Worm (Caenorhabditis elegans): ENCODE results near the gene ugt-19.

ugt-19 gene

DNA sequence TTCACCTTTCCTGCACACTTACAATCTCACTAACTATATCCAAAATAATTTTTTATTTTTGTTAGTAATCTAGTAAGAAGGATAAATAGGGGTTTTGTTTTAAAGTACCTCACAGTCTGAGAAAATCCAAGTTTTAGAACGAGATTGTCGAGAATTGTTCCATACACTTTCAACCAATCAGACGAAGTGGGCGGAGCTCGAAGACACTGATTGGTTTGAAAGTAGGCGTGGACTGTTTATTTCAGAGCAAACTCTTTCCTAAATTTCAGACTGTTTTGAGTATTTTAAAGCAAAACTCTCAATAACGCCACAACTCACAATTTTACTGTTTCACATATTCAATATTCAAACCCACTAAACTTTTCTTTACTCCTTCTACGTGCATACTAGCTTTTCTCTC lies 8.7 kb downstream of the ugt-19 start:
- no peak for TF ChIP-seq swsn-7 (tag; optimal IDR thresholded peaks at IDR 0.05)
- no peak for TF ChIP-seq tbx-2 (tag; optimal IDR thresholded peaks at IDR 0.05)
- TF ChIP-seq unc-86 (tag; optimal IDR thresholded peaks at IDR 0.05) = no peak
- TF ChIP-seq nhr-77 (tag; optimal IDR thresholded peaks at IDR 0.05) = no peak
- no peak for TF ChIP-seq C04F5.9 (tag; optimal IDR thresholded peaks at IDR 0.05)
- TF ChIP-seq nhr-12 (tag; optimal IDR thresholded peaks at IDR 0.05) = no peak
- TF ChIP-seq F16B12.6 (tag; optimal IDR thresholded peaks at IDR 0.05) = no peak
- no peak for TF ChIP-seq vab-15 (tag; optimal IDR thresholded peaks at IDR 0.05)
- TF ChIP-seq efl-1 (optimal IDR thresholded peaks at IDR 0.05) = no peak
- TF ChIP-seq efl-1 (GFP tag; optimal IDR thresholded peaks at IDR 0.05 in 1 of 2) = no peak
- TF ChIP-seq isw-1 (GFP tag; IDR thresholded peaks at IDR 0.05) = no peak
- TF ChIP-seq ets-5 (GFP tag; IDR thresholded peaks at IDR 0.05) = no peak
- TF ChIP-seq lin-13 (GFP tag; optimal IDR thresholded peaks at IDR 0.05) = no peak
- TF ChIP-seq pqm-1 (tag; optimal IDR thresholded peaks at IDR 0.05) = no peak
- TF ChIP-seq mab-9 (GFP tag; IDR thresholded peaks at IDR 0.05) = no peak
- no peak for TF ChIP-seq sox-4 (tag; optimal IDR thresholded peaks at IDR 0.05)
- TF ChIP-seq mep-1 (tag; optimal IDR thresholded peaks at IDR 0.05) = no peak

DNA sequence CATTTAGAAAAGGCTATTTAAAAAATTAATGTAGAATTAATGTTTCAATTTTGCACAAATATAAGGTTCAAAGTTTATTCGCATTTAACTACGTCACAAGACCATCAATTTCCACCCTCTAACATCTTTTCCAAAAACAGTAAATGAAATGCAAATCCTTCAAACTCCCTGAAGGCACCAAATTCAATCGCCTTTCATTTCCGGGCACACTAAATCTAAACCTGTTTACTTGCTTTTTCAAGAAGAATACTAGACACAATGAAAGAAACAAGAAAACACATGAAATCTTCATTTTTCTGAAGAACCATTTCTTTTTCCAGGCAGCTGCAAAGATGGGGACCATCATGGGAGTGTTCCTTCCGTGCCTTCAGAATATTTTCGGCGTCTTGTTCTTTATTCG lies 14.6 kb downstream of the ugt-19 start:
- TF ChIP-seq mab-9 (GFP tag; IDR thresholded peaks at IDR 0.05) (no peak), unc-30 (tag; optimal IDR thresholded peaks at IDR 0.05) (no peak), ets-5 (GFP tag; IDR thresholded peaks at IDR 0.05) (no peak), lin-13 (GFP tag; optimal IDR thresholded peaks at IDR 0.05) (no peak), sup-37 (GFP tag; optimal IDR thresholded peaks at IDR 0.05) (no peak), grh-1 (GFP tag; IDR thresholded peaks at IDR 0.05) (no peak), hlh-4 (tag; optimal IDR thresholded peaks at IDR 0.05) (no peak), hpl-2 (GFP tag; optimal IDR thresholded peaks at IDR 0.05) (no peak), fkh-10 (GFP tag; optimal IDR thresholded peaks at IDR 0.05) (peak; percentile 94), nhr-85 (tag) (peak; percentile 28), lin-14 (GFP tag; optimal IDR thresholded peaks at IDR 0.05) (peak; percentile 52)

- TF ChIP-seq lsy-2 (tag; optimal IDR thresholded peaks at IDR 0.05) = peak in 1 of 2 experiments; percentile 56
- no peak for TF ChIP-seq ceh-90 (tag; optimal IDR thresholded peaks at IDR 0.05)
Observed at ce11 chrIV:6064657-6065056, 15.1 kb downstream of the ugt-19 start.

- TF ChIP-seq nhr-84 (tag; optimal IDR thresholded peaks at IDR 0.05) (no peak), lin-14 (GFP tag; optimal IDR thresholded peaks at IDR 0.05) (peak; percentile 10), ztf-4 (tag; optimal IDR thresholded peaks at IDR 0.05) (no peak), sox-4 (tag; optimal IDR thresholded peaks at IDR 0.05) (no peak), ceh-88 (GFP tag; IDR thresholded peaks at IDR 0.05) (no peak), nhr-76 (tag; optimal IDR thresholded peaks at IDR 0.05) (no peak)
Observed at ce11 chrIV:6062078-6062477, 17.7 kb downstream of the ugt-19 start.

ce11 chrIV:6060912-6061311 lies 18.8 kb downstream of the ugt-19 start:
- peak; percentile 32 for TF ChIP-seq nhr-71 (tag; optimal IDR thresholded peaks at IDR 0.05)
- no peak for TF ChIP-seq irx-1 (tag; optimal IDR thresholded peaks at IDR 0.05)
- TF ChIP-seq fkh-10 (GFP tag; optimal IDR thresholded peaks at IDR 0.05) = peak; percentile 79
- TF ChIP-seq mep-1 (tag; optimal IDR thresholded peaks at IDR 0.05) = peak; percentile 28
- peak in 1 of 2 experiments; percentile 33 for TF ChIP-seq lsy-2 (tag; optimal IDR thresholded peaks at IDR 0.05)
- peak; percentile 85 for TF ChIP-seq lin-14 (GFP tag; optimal IDR thresholded peaks at IDR 0.05)
- no peak for TF ChIP-seq efl-1 (optimal IDR thresholded peaks at IDR 0.05)
- peak in 1 of 2 experiments; percentile 35 for TF ChIP-seq efl-1 (GFP tag; optimal IDR thresholded peaks at IDR 0.05 in 1 of 2)
- peak; percentile 6 for TF ChIP-seq nhr-47 (tag; optimal IDR thresholded peaks at IDR 0.05)
- TF ChIP-seq ces-1 (GFP tag; optimal IDR thresholded peaks at IDR 0.05) = peak; percentile 74
- no peak for TF ChIP-seq aly-2 (tag; optimal IDR thresholded peaks at IDR 0.05)
- TF ChIP-seq xbp-1 (tag; optimal IDR thresholded peaks at IDR 0.05) = no peak
- TF ChIP-seq aha-1 (tag; optimal IDR thresholded peaks at IDR 0.05) = no peak
